Worm (Caenorhabditis elegans) whole organism, dauer: Measurements from ENCODE around the gene rps-23.

Experiments
- unc-62 ChIP-seq: sonication (generic microtip); optimal IDR thresholded peaks from 2 replicates; lab custom pipeline; 2017; ENCODE audit warnings: missing biosample characterization, missing genetic modification reagents, missing genetic modification characterization

rps-23 gene

ce11 chrIV:12391003-12391637 is at the start of gene rps-23, which contains the start of gene dpm-3:
Gene rps-23 (minus strand): TSS chrIV:12391053.
Gene dpm-3 (plus strand): TSS chrIV:12391587.
- no peak for TF ChIP-seq unc-62 (GFP tag; lab: Kevin White, UChicago)

ce11 chrIV:12438359-12438758 is 47.5 kb upstream of the rps-23 start, which contains the start of gene clec-185:
Gene clec-185 (plus strand): TSS chrIV:12438659.
- TF ChIP-seq unc-62 (GFP tag; lab: Kevin White, UChicago): no peak

- TF ChIP-seq unc-62 (GFP tag; lab: Kevin White, UChicago): no peak
Observed at ce11 chrIV:12435442-12435841, 44.6 kb upstream of the rps-23 start, which contains the start of gene irg-4. Gene irg-4 (plus strand): TSS chrIV:12435833.

ce11 chrIV:12432340-12432739 is 41.5 kb upstream of the rps-23 start, which contains the start of gene clec-184:
Gene clec-184 (plus strand): TSS chrIV:12432640.
- no peak for TF ChIP-seq unc-62 (GFP tag; lab: Kevin White, UChicago)

ce11 chrIV:12431755-12432154 is 40.9 kb upstream of the rps-23 start:
- no peak for TF ChIP-seq unc-62 (GFP tag; lab: Kevin White, UChicago)

- TF ChIP-seq unc-62 (GFP tag; lab: Kevin White, UChicago): no peak
Observed at ce11 chrIV:12429504-12429903, 38.7 kb upstream of the rps-23 start.

ce11 chrIV:12428467-12428866 is 37.6 kb upstream of the rps-23 start, which contains the start of gene col-130:
Gene col-130 (minus strand): TSS chrIV:12428516.
- TF ChIP-seq unc-62 (GFP tag; lab: Kevin White, UChicago): no peak

ce11 chrIV:12427687-12428284 is 36.9 kb upstream of the rps-23 start:
- TF ChIP-seq unc-62 (GFP tag; lab: Kevin White, UChicago): no peak

- no peak for TF ChIP-seq unc-62 (GFP tag; lab: Kevin White, UChicago)
Observed at ce11 chrIV:12425595-12425994, 34.7 kb upstream of the rps-23 start.

- no peak for TF ChIP-seq unc-62 (GFP tag; lab: Kevin White, UChicago)
Observed at ce11 chrIV:12420455-12420854, 29.6 kb upstream of the rps-23 start, which contains the start of gene ugt-65. Gene ugt-65 (plus strand): TSS chrIV:12420683.

ce11 chrIV:12419291-12419690 is 28.4 kb upstream of the rps-23 start:
- no peak for TF ChIP-seq unc-62 (GFP tag; lab: Kevin White, UChicago)

ce11 chrIV:12417536-12418195 is 26.8 kb upstream of the rps-23 start, which contains the start of gene F08G5.3:
Gene F08G5.3 (minus strand): TSS chrIV:12417586.
- no peak for TF ChIP-seq unc-62 (GFP tag; lab: Kevin White, UChicago)

ce11 chrIV:12416629-12417404 is 26.0 kb upstream of the rps-23 start:
- TF ChIP-seq unc-62 (GFP tag; lab: Kevin White, UChicago): no peak

ce11 chrIV:12414601-12415000 is 23.7 kb upstream of the rps-23 start:
- no peak for TF ChIP-seq unc-62 (GFP tag; lab: Kevin White, UChicago)

- no peak for TF ChIP-seq unc-62 (GFP tag; lab: Kevin White, UChicago)
Observed at ce11 chrIV:12410167-12410566, 19.3 kb upstream of the rps-23 start, which contains the start of gene acl-13. Gene acl-13 (plus strand): TSS chrIV:12410467.
